Fruit fly (Drosophila melanogaster) whole organism, embryonic: ENCODE measurements around the gene Col4a1.

ENCODE experiments used
- BEAF-32 ChIP-seq: fragments of 200-800 bp; sonication (Bioruptor generic); optimal IDR thresholded peaks from 3 replicates; lab custom pipeline; 2017; ENCODE audit warnings: missing biosample characterization, missing genetic modification characterization, mild to moderate bottlenecking, moderate library complexity, missing genetic modification reagents
- CG10147 ChIP-seq: fragments of 200-800 bp; sonication (Bioruptor generic); optimal IDR thresholded peaks from 2 replicates; lab custom pipeline; 2019; ENCODE audit warnings: missing biosample characterization, mild to moderate bottlenecking, missing genetic modification characterization, moderate library complexity
- CG10366 ChIP-seq: fragments of 200-800 bp; sonication (Bioruptor generic); IDR thresholded peaks from 2 replicates; pipeline ENCODE4 v1.3.6; 2022; ENCODE audit warnings: missing biosample characterization, missing genetic modification characterization
- CG10654 ChIP-seq: fragments of 200-800 bp; sonication (Bioruptor generic); optimal IDR thresholded peaks from 2 replicates; lab custom pipeline; 2016; ENCODE audit warnings: missing biosample characterization, missing genetic modification characterization
- CG11456 ChIP-seq: fragments of 200-800 bp; sonication (Bioruptor generic); IDR thresholded peaks from 3 replicates; pipeline ENCODE4 v1.3.6; 2022; ENCODE audit warnings: missing biosample characterization, missing genetic modification characterization
- CG11695 ChIP-seq: fragments of 200-800 bp; sonication (Bioruptor generic); IDR thresholded peaks from 3 replicates; pipeline ENCODE4 v1.3.6; 2022; ENCODE audit warnings: missing biosample characterization, missing genetic modification characterization
- CG13775 ChIP-seq: fragments of 200-800 bp; sonication (Bioruptor generic); optimal IDR thresholded peaks from 3 replicates; lab custom pipeline; 2017; ENCODE audit warnings: missing biosample characterization, mild to moderate bottlenecking, missing genetic modification characterization
- CG14667 ChIP-seq: fragments of 200-800 bp; sonication (Bioruptor generic); IDR thresholded peaks from 2 replicates; pipeline ENCODE4 v1.3.6; 2022; ENCODE audit warnings: missing biosample characterization, missing genetic modification characterization
- CG14860 ChIP-seq: fragments of 200-800 bp; sonication (Bioruptor generic); IDR thresholded peaks from 3 replicates; pipeline ENCODE4 v1.3.6; 2022; ENCODE audit warnings: missing biosample characterization, missing genetic modification characterization; ENCODE audit not compliant: partially characterized antibody
- CG18262 ChIP-seq: fragments of 200-800 bp; optimal IDR thresholded peaks from 3 replicates; lab custom pipeline; 2019; ENCODE audit warnings: missing biosample characterization, mild to moderate bottlenecking, missing genetic modification characterization, moderate library complexity
- CG1832 ChIP-seq: fragments of 200-800 bp; sonication (Bioruptor generic); optimal IDR thresholded peaks from 2 replicates; lab custom pipeline; 2017; ENCODE audit warnings: missing biosample characterization, mild to moderate bottlenecking, missing genetic modification characterization, inconsistent platforms
- CG30431 ChIP-seq: fragments of 200-800 bp; sonication (Bioruptor generic); optimal IDR thresholded peaks from 2 replicates; lab custom pipeline; 2017; ENCODE audit warnings: missing biosample characterization, missing genetic modification characterization
- CG32767 ChIP-seq: fragments of 200-800 bp; sonication (Bioruptor generic); IDR thresholded peaks from 2 replicates; pipeline ENCODE4 v1.3.6; 2022; ENCODE audit warnings: missing biosample characterization, missing genetic modification characterization
- CG32772 ChIP-seq: fragments of 200-800 bp; sonication (Bioruptor generic); IDR thresholded peaks from 2 replicates; pipeline ENCODE4 v1.3.6; 2022; ENCODE audit warnings: missing biosample characterization, missing genetic modification characterization
- CG3281 ChIP-seq: fragments of 200-800 bp; sonication (Bioruptor generic); optimal IDR thresholded peaks from 3 replicates; lab custom pipeline; 2017; ENCODE audit warnings: missing biosample characterization, mild to moderate bottlenecking, missing genetic modification characterization
- CG5953 ChIP-seq: fragments of 200-800 bp; sonication (Bioruptor generic); IDR thresholded peaks from 2 replicates; pipeline ENCODE4 v1.3.6; 2022; ENCODE audit warnings: missing biosample characterization, missing genetic modification characterization
- CG6689 ChIP-seq: fragments of 200-800 bp; sonication (Bioruptor generic); IDR thresholded peaks from 2 replicates; pipeline ENCODE4 v1.3.6; 2022; ENCODE audit warnings: missing biosample characterization, missing genetic modification characterization
- CoRest ChIP-seq: fragments of 200-800 bp; sonication (Bioruptor generic); optimal IDR thresholded peaks from 3 replicates; lab custom pipeline; 2018; ENCODE audit warnings: missing biosample characterization, mild to moderate bottlenecking, missing genetic modification characterization, moderate library complexity
- D ChIP-seq, 2 experiments: fragments of 200-800 bp in 1 of 2; fragments of >200 bp in 1 of 2; sonication (Bioruptor generic) in 1 of 2; optimal IDR thresholded peaks; 2 replicates in 1 of 2; 3 replicates in 1 of 2; lab custom pipeline; 2017; ENCODE audit warnings: mild to moderate bottlenecking in 1 of 2, missing biosample characterization in 1 of 2, missing genetic modification characterization in 1 of 2, missing genetic modification reagents in 1 of 2
- Dad ChIP-seq: fragments of 200-800 bp; sonication (Bioruptor generic); optimal IDR thresholded peaks from 3 replicates; lab custom pipeline; 2016; ENCODE audit warnings: missing biosample characterization, missing genetic modification characterization
- Fer3 ChIP-seq: fragments of 200-800 bp; sonication (Bioruptor generic); optimal IDR thresholded peaks from 2 replicates; lab custom pipeline; 2018; ENCODE audit warnings: missing biosample characterization, mild to moderate bottlenecking, missing genetic modification characterization, moderate library complexity
- Gsc ChIP-seq: fragments of 200-800 bp; sonication (Bioruptor generic); IDR thresholded peaks from 2 replicates; pipeline ENCODE4 v1.3.6; 2022; ENCODE audit warnings: missing biosample characterization, missing genetic modification characterization
- Hr3 ChIP-seq: fragments of 200-800 bp; sonication (Bioruptor generic); optimal IDR thresholded peaks from 3 replicates; lab custom pipeline; 2016; ENCODE audit warnings: missing biosample characterization, missing genetic modification characterization
- Hsf ChIP-seq: fragments of 200-800 bp; sonication (Bioruptor generic); optimal IDR thresholded peaks from 3 replicates; lab custom pipeline; 2016; ENCODE audit warnings: missing biosample characterization, missing genetic modification characterization
- MBD-R2 ChIP-seq: fragments of 200-800 bp; sonication (Bioruptor generic); IDR thresholded peaks from 2 replicates; pipeline ENCODE4 v1.3.6; 2022; ENCODE audit warnings: missing biosample characterization, missing genetic modification characterization
- Mad ChIP-seq: fragments of 200-800 bp; sonication (Bioruptor generic); optimal IDR thresholded peaks from 2 replicates; lab custom pipeline; 2016; ENCODE audit warnings: missing biosample characterization, missing genetic modification characterization
- Max ChIP-seq: fragments of 200-800 bp; sonication (Bioruptor generic); optimal IDR thresholded peaks from 2 replicates; lab custom pipeline; 2016; ENCODE audit warnings: missing biosample characterization, mild to moderate bottlenecking, missing genetic modification characterization
- Sox102F ChIP-seq: fragments of 200-800 bp; sonication (Bioruptor generic); optimal IDR thresholded peaks from 2 replicates; lab custom pipeline; 2018; ENCODE audit warnings: missing biosample characterization, mild to moderate bottlenecking, missing genetic modification characterization, moderate library complexity
- Ssrp ChIP-seq: fragments of 200-800 bp; sonication (Bioruptor generic); optimal IDR thresholded peaks from 2 replicates; lab custom pipeline; 2018; ENCODE audit warnings: missing biosample characterization, mild to moderate bottlenecking, missing genetic modification characterization, moderate library complexity
- Vsx1 ChIP-seq: fragments of 200-800 bp; sonication (Bioruptor generic); optimal IDR thresholded peaks from 2 replicates; lab custom pipeline; 2017; ENCODE audit warnings: missing biosample characterization, mild to moderate bottlenecking, missing genetic modification characterization, missing genetic modification reagents
- Xrp1 ChIP-seq: fragments of 200-800 bp; sonication (Bioruptor generic); IDR thresholded peaks from 2 replicates; pipeline ENCODE4 v1.3.6; 2022; ENCODE audit warnings: missing biosample characterization, missing genetic modification characterization
- az2 ChIP-seq: fragments of 200-800 bp; sonication (Bioruptor generic); optimal IDR thresholded peaks from 3 replicates; lab custom pipeline; 2016; ENCODE audit warnings: missing biosample characterization, missing genetic modification characterization
- ftz-f1 ChIP-seq: fragments of 200-800 bp; sonication (Bioruptor generic); optimal IDR thresholded peaks from 2 replicates; lab custom pipeline; 2016; ENCODE audit warnings: missing biosample characterization, missing genetic modification characterization
- gsb ChIP-seq: fragments of 200-800 bp; sonication (Bioruptor generic); IDR thresholded peaks from 2 replicates; pipeline ENCODE4 v1.3.6; 2022; ENCODE audit warnings: missing biosample characterization, missing genetic modification characterization
- mam ChIP-seq: fragments of 200-800 bp; sonication (Bioruptor generic); optimal IDR thresholded peaks from 3 replicates; lab custom pipeline; 2016; ENCODE audit warnings: missing biosample characterization, missing genetic modification characterization
- nmo ChIP-seq: fragments of 200-800 bp; sonication (Bioruptor generic); optimal IDR thresholded peaks from 2 replicates; lab custom pipeline; 2018; ENCODE audit warnings: missing biosample characterization, mild to moderate bottlenecking, missing genetic modification characterization, moderate library complexity
- onecut ChIP-seq: fragments of 200-800 bp; sonication (Bioruptor generic); IDR thresholded peaks from 2 replicates; pipeline ENCODE4 v1.3.6; 2022; ENCODE audit warnings: missing biosample characterization, missing genetic modification characterization
- org-1 ChIP-seq: fragments of 200-800 bp; sonication (Bioruptor generic); optimal IDR thresholded peaks from 2 replicates; lab custom pipeline; 2017; ENCODE audit warnings: missing biosample characterization, missing genetic modification characterization
- pfk ChIP-seq: fragments of 200-800 bp; sonication (Bioruptor generic); optimal IDR thresholded peaks from 2 replicates; lab custom pipeline; 2018; ENCODE audit warnings: missing biosample characterization, mild to moderate bottlenecking, missing genetic modification characterization, moderate library complexity
- pho ChIP-seq: fragments of 200-800 bp; sonication (Bioruptor generic); optimal IDR thresholded peaks from 2 replicates; lab custom pipeline; 2016; ENCODE audit warnings: missing biosample characterization, missing genetic modification characterization
- phol ChIP-seq: fragments of 200-800 bp; sonication (Bioruptor generic); optimal IDR thresholded peaks from 3 replicates; lab custom pipeline; 2018; ENCODE audit warnings: missing biosample characterization, mild to moderate bottlenecking, missing genetic modification characterization, moderate library complexity
- rib ChIP-seq: fragments of 200-800 bp; sonication (Bioruptor generic); IDR thresholded peaks from 2 replicates; pipeline ENCODE4 v1.3.6; 2022; ENCODE audit warnings: missing biosample characterization, missing genetic modification characterization
- salm ChIP-seq: fragments of 200-800 bp; sonication (Bioruptor generic); optimal IDR thresholded peaks from 2 replicates; lab custom pipeline; 2018; ENCODE audit warnings: missing biosample characterization, mild to moderate bottlenecking, missing genetic modification characterization
- sisA ChIP-seq: fragments of 200-800 bp; sonication (Bioruptor generic); IDR thresholded peaks from 2 replicates; pipeline ENCODE4 v1.3.6; 2022; ENCODE audit warnings: missing biosample characterization, missing genetic modification characterization
- so ChIP-seq: fragments of 200-800 bp; sonication (Bioruptor generic); IDR thresholded peaks from 3 replicates; pipeline ENCODE4 v1.3.6; 2022; ENCODE audit warnings: missing biosample characterization, missing genetic modification characterization
- stc ChIP-seq: fragments of 200-800 bp; sonication (Bioruptor generic); IDR thresholded peaks from 2 replicates; pipeline ENCODE4 v1.3.6; 2022; ENCODE audit warnings: missing biosample characterization, missing genetic modification characterization
- tap ChIP-seq: fragments of 200-800 bp; optimal IDR thresholded peaks from 3 replicates; lab custom pipeline; 2019; ENCODE audit warnings: missing biosample characterization, mild to moderate bottlenecking, missing genetic modification characterization, moderate library complexity
- wor ChIP-seq: fragments of 200-800 bp; sonication (Bioruptor generic); IDR thresholded peaks from 2 replicates; pipeline ENCODE4 v1.3.6; 2022; ENCODE audit warnings: missing biosample characterization, missing genetic modification characterization
- zfh1 ChIP-seq: fragments of 200-800 bp; sonication (Bioruptor generic); IDR thresholded peaks from 3 replicates; pipeline ENCODE4 v1.3.6; 2022; ENCODE audit warnings: missing biosample characterization, missing genetic modification characterization

Gene Col4a1

dm6 chr2L:5043495-5044146 is 14.2 kb downstream of the Col4a1 start (continued):
- no peak for TF ChIP-seq CG14667 (GFP tag; lab: Robert Waterston, UW)
- TF ChIP-seq ftz-f1 (GFP tag; lab: Kevin White, UChicago): no peak
- peak; percentile 60 for TF ChIP-seq stc (GFP tag; lab: Robert Waterston, UW)
- TF ChIP-seq CG6689 (GFP tag; lab: Robert Waterston, UW): 0 out of 2 replicates have a peak, but pooled peaks have one; percentile 26
- peak; percentile 64 for TF ChIP-seq Hr3 (GFP tag; lab: Kevin White, UChicago)
- TF ChIP-seq CG3281 (GFP tag; lab: Kevin White, UChicago): peak; percentile 40
- TF ChIP-seq CG13775: peak; percentile 46
- TF ChIP-seq salm (tag; lab: Kevin White, UChicago): no peak
- peak; percentile 69 for TF ChIP-seq sisA (GFP tag; lab: Robert Waterston, UW)
- peak; percentile 41 for TF ChIP-seq CG30431 (GFP tag; lab: Kevin White, UChicago)
- no peak for TF ChIP-seq Gsc
- no peak for TF ChIP-seq onecut (GFP tag; lab: Robert Waterston, UW)
- TF ChIP-seq Hsf (GFP tag; lab: Kevin White, UChicago): no peak
- TF ChIP-seq mam (GFP tag; lab: Kevin White, UChicago): peak; percentile 50
- peak; percentile 27 for TF ChIP-seq nmo (GFP tag; lab: Kevin White, UChicago)
- TF ChIP-seq org-1 (GFP tag; lab: Kevin White, UChicago): no peak
- TF ChIP-seq CG5953 (GFP tag; lab: Robert Waterston, UW): no peak
- peak; percentile 49 for TF ChIP-seq Ssrp (tag; lab: Kevin White, UChicago)
- peak; percentile 50 for TF ChIP-seq gsb
- TF ChIP-seq Mad (GFP tag; lab: Kevin White, UChicago): peak; percentile 38
- TF ChIP-seq CG10366 (GFP tag; lab: Robert Waterston, UW): peak; percentile 32; the same call in 1 of the 2 replicates
- no peak for TF ChIP-seq Max (GFP tag; lab: Kevin White, UChicago)
- TF ChIP-seq CG32772 (GFP tag; lab: Robert Waterston, UW): 0 out of 2 replicates have a peak, but pooled peaks have one; percentile 14
- TF ChIP-seq CG32767: 0 out of 2 replicates have a peak, but pooled peaks have one; percentile 31
- TF ChIP-seq CG10654 (GFP tag; lab: Kevin White, UChicago): no peak
- TF ChIP-seq tap (tag; lab: Kevin White, UChicago): no peak
- TF ChIP-seq pfk (GFP tag; lab: Kevin White, UChicago): no peak
- 0 out of 3 replicates have a peak, but pooled peaks have one; percentile 8 for TF ChIP-seq so (GFP tag; lab: Robert Waterston, UW)
- peak; percentile 44; the same call in 1 of the 2 replicates for TF ChIP-seq Xrp1
- TF ChIP-seq wor (GFP tag; lab: Robert Waterston, UW): no peak
- TF ChIP-seq rib: peak; percentile 50; the same call in 1 of the 2 replicates
- peak; percentile 24; the same call in 1 of the 2 replicates for TF ChIP-seq MBD-R2 (GFP tag; lab: Robert Waterston, UW)
- TF ChIP-seq CG11456 (GFP tag; lab: Robert Waterston, UW): peak; percentile 78
- TF ChIP-seq CoRest (tag; lab: Kevin White, UChicago): peak; percentile 52
- peak; percentile 62 for TF ChIP-seq CG11695 (GFP tag; lab: Robert Waterston, UW)
- peak; percentile 34 for TF ChIP-seq phol
- peak; percentile 54 for TF ChIP-seq Sox102F (GFP tag; lab: Kevin White, UChicago)
- TF ChIP-seq az2: peak; percentile 53
- TF ChIP-seq pho (GFP tag; lab: Kevin White, UChicago): peak; percentile 23
- TF ChIP-seq D (optimal IDR thresholded peaks at IDR 0.05; lab: Kevin White, UChicago): no peak
- TF ChIP-seq D (GFP tag; optimal IDR thresholded peaks at IDR 0.05; lab: Kevin White, UChicago): peak; percentile 46
- TF ChIP-seq zfh1 (GFP tag; lab: Robert Waterston, UW): 0 out of 3 replicates have a peak, but pooled peaks have one; percentile 34
- TF ChIP-seq CG1832 (GFP tag; lab: Kevin White, UChicago): peak; percentile 76
- TF ChIP-seq CG18262 (tag; lab: Kevin White, UChicago): peak; percentile 39
- TF ChIP-seq Vsx1: no peak
- TF ChIP-seq Fer3: peak; percentile 19
- TF ChIP-seq CG10147 (GFP tag; lab: Kevin White, UChicago): no peak
- TF ChIP-seq CG14860 (GFP tag; lab: Robert Waterston, UW): 0 out of 3 replicates have a peak, but pooled peaks have one; percentile 1
- TF ChIP-seq Dad (GFP tag; lab: Kevin White, UChicago): no peak
- no peak for TF ChIP-seq BEAF-32 (GFP tag; lab: Kevin White, UChicago)
